Worm (Caenorhabditis elegans) whole organism, L4 larva: ENCODE measurements around the gene clec-57.

ENCODE experiments used
- ama-1 ChIP-seq: fragments of 150-350 bp; optimal IDR thresholded peaks from 2 replicates; lab custom pipeline; 2014; ENCODE audit warnings: inconsistent platforms, mixed read lengths
- lin-13 ChIP-seq: fragments of 150-350 bp; optimal IDR thresholded peaks from 2 replicates; lab custom pipeline; 2014; ENCODE audit warnings: missing biosample characterization, missing genetic modification reagents, missing genetic modification characterization

DNA sequence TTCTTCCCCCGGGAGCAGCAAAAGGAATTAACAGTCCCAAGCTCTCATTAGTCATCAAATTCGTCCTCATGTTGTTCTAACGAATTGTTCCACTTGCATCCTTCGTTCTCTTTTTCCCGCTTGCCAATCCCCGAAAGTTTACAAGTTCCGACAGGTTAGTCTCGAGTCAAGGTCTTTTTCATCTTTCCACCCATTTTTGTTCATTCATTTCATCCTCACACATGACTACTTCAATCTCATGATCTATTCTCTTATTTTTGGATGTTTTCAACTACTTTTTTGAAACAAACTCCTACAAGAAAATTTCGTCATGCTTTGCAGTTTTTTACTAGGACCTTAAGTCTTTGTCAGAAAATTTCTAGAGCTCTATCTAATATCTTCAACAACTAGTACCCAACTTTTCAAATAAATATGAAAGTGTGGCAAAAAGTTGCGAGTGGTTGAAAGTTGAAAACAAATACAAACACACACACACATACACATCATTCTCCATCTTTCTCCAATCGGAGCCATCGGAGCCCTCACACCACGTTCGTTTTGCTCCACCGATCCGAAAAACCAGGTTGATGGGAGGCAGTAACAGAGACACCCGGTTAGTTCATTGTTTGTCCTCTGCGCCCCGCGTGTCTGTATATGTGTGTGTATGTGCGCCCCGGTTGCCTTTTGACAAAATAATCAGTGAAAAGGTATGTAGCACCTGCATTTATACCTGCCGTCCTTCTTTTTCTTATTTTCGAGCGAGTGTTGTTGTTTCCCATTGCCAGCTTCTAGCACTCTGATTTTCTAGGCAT, 30.2 kb downstream of the clec-57 start:
- TF ChIP-seq lin-13 (GFP tag; lab: Kevin White, UChicago) = no peak
- no peak for TF ChIP-seq ama-1 (lab: Kevin White, UChicago)
